Fruit fly (Drosophila melanogaster) whole organism, embryonic: ENCODE results near the gene Polr3H.

ENCODE experiments used
- Ada2b ChIP-seq: fragments of 200-800 bp; sonication (Bioruptor generic); IDR thresholded peaks from 2 replicates; pipeline ENCODE4 v1.3.6; 2022; ENCODE audit warnings: missing biosample characterization, missing genetic modification characterization
- Bgb ChIP-seq: fragments of 200-800 bp; sonication (Bioruptor generic); IDR thresholded peaks from 2 replicates; pipeline ENCODE4 v1.3.6; 2022; ENCODE audit warnings: missing biosample characterization, missing genetic modification characterization; ENCODE audit not compliant: partially characterized antibody
- CG10267 ChIP-seq: fragments of 200-800 bp; sonication (Bioruptor generic); optimal IDR thresholded peaks from 2 replicates; lab custom pipeline; 2018; ENCODE audit warnings: missing biosample characterization, mild to moderate bottlenecking, missing genetic modification characterization, moderate library complexity
- CG10431 ChIP-seq: fragments of 200-800 bp; sonication (Bioruptor generic); optimal IDR thresholded peaks from 3 replicates; lab custom pipeline; 2018; ENCODE audit warnings: missing biosample characterization, mild to moderate bottlenecking, missing genetic modification characterization
- CG10565 ChIP-seq: fragments of 200-800 bp; sonication (Bioruptor generic); optimal IDR thresholded peaks from 3 replicates; lab custom pipeline; 2016; ENCODE audit warnings: missing biosample characterization, mild to moderate bottlenecking, missing genetic modification characterization
- CG11560 ChIP-seq: fragments of 200-800 bp; sonication (Bioruptor generic); IDR thresholded peaks from 3 replicates; pipeline ENCODE4 v1.3.6; 2022; ENCODE audit warnings: missing biosample characterization, missing genetic modification characterization
- CG14441 ChIP-seq: fragments of 200-800 bp; sonication (Bioruptor generic); IDR thresholded peaks from 2 replicates; pipeline ENCODE4 v1.3.6; 2022; ENCODE audit warnings: missing biosample characterization, missing genetic modification characterization
- CG1602 ChIP-seq: fragments of 200-800 bp; sonication (Bioruptor generic); optimal IDR thresholded peaks from 3 replicates; lab custom pipeline; 2016; ENCODE audit warnings: missing biosample characterization, missing genetic modification characterization
- CG17612 ChIP-seq: fragments of 200-800 bp; sonication (Bioruptor generic); IDR thresholded peaks from 2 replicates; pipeline ENCODE4 v1.3.6; 2022; ENCODE audit warnings: missing biosample characterization, missing genetic modification characterization
- CG17912 ChIP-seq: fragments of 200-800 bp; sonication (Bioruptor generic); optimal IDR thresholded peaks from 2 replicates; lab custom pipeline; 2018; ENCODE audit warnings: missing biosample characterization, mild to moderate bottlenecking, missing genetic modification characterization
- CG3407 ChIP-seq: fragments of 200-800 bp; sonication (Bioruptor generic); optimal IDR thresholded peaks from 2 replicates; lab custom pipeline; 2018; ENCODE audit warnings: missing biosample characterization, mild to moderate bottlenecking, missing genetic modification characterization
- CG3838 ChIP-seq: fragments of 200-800 bp; sonication (Bioruptor generic); optimal IDR thresholded peaks from 3 replicates; lab custom pipeline; 2016; ENCODE audit warnings: missing biosample characterization, missing genetic modification characterization
- CG3847 ChIP-seq: fragments of 200-800 bp; sonication (Bioruptor generic); IDR thresholded peaks from 2 replicates; pipeline ENCODE4 v1.3.6; 2022; ENCODE audit warnings: missing biosample characterization, missing genetic modification characterization
- CG4328 ChIP-seq: fragments of 200-800 bp; sonication (Bioruptor generic); optimal IDR thresholded peaks from 3 replicates; lab custom pipeline; 2017; ENCODE audit warnings: missing biosample characterization, missing genetic modification reagents, missing genetic modification characterization
- CG7745 ChIP-seq: fragments of 200-800 bp; sonication (Bioruptor generic); optimal IDR thresholded peaks from 2 replicates; lab custom pipeline; 2018; ENCODE audit warnings: missing biosample characterization, mild to moderate bottlenecking, missing genetic modification characterization, moderate library complexity
- CG9817 ChIP-seq: fragments of 200-800 bp; sonication (Bioruptor generic); optimal IDR thresholded peaks from 2 replicates; lab custom pipeline; 2018; ENCODE audit warnings: missing biosample characterization, mild to moderate bottlenecking, missing genetic modification characterization, moderate library complexity
- CoRest ChIP-seq: fragments of 200-800 bp; sonication (Bioruptor generic); optimal IDR thresholded peaks from 3 replicates; lab custom pipeline; 2018; ENCODE audit warnings: missing biosample characterization, mild to moderate bottlenecking, missing genetic modification characterization, moderate library complexity
- Doc3 ChIP-seq: fragments of 200-800 bp; sonication (Bioruptor generic); IDR thresholded peaks from 3 replicates; pipeline ENCODE4 v1.3.6; 2022; ENCODE audit warnings: missing biosample characterization, missing genetic modification characterization; ENCODE audit not compliant: partially characterized antibody
- HLH54F ChIP-seq: fragments of 200-800 bp; sonication (Bioruptor generic); optimal IDR thresholded peaks from 3 replicates; lab custom pipeline; 2016; ENCODE audit warnings: missing biosample characterization, missing genetic modification characterization
- HmgZ ChIP-seq: fragments of 200-800 bp; sonication (Bioruptor generic); optimal IDR thresholded peaks from 2 replicates; lab custom pipeline; 2018; ENCODE audit warnings: missing biosample characterization, mild to moderate bottlenecking, missing genetic modification characterization
- MBD-R2 ChIP-seq: fragments of 200-800 bp; sonication (Bioruptor generic); IDR thresholded peaks from 2 replicates; pipeline ENCODE4 v1.3.6; 2022; ENCODE audit warnings: missing biosample characterization, missing genetic modification characterization
- Med ChIP-seq: fragments of 200-800 bp; sonication (Bioruptor generic); peaks from one replicate; lab custom pipeline; 2016; ENCODE audit warnings: missing biosample characterization, missing genetic modification characterization, mild to moderate bottlenecking, inconsistent platforms, moderate library complexity
- NK7.1 ChIP-seq: fragments of 200-800 bp; sonication (Bioruptor generic); optimal IDR thresholded peaks from 3 replicates; lab custom pipeline; 2016; ENCODE audit warnings: missing biosample characterization, missing genetic modification characterization
- Nf-YB ChIP-seq: fragments of 200-800 bp; sonication (Bioruptor generic); optimal IDR thresholded peaks from 3 replicates; lab custom pipeline; 2019; ENCODE audit warnings: missing biosample characterization, mild to moderate bottlenecking, missing genetic modification characterization, moderate library complexity
- PHDP ChIP-seq: fragments of 200-800 bp; sonication (Bioruptor generic); optimal IDR thresholded peaks from 3 replicates; lab custom pipeline; 2018; ENCODE audit warnings: missing biosample characterization, mild to moderate bottlenecking, missing genetic modification characterization, moderate library complexity
- Rfx ChIP-seq: fragments of 200-800 bp; sonication (Bioruptor generic); IDR thresholded peaks from 2 replicates; pipeline ENCODE4 v1.3.6; 2022; ENCODE audit warnings: missing biosample characterization, missing genetic modification characterization
- ara ChIP-seq: fragments of 200-800 bp; sonication (Bioruptor generic); IDR thresholded peaks from 2 replicates; pipeline ENCODE4 v1.3.6; 2022; ENCODE audit warnings: missing biosample characterization, missing genetic modification characterization
- bbx ChIP-seq: fragments of 200-800 bp; sonication (Bioruptor generic); IDR thresholded peaks from 2 replicates; pipeline ENCODE4 v1.3.6; 2022; ENCODE audit warnings: missing biosample characterization, missing genetic modification characterization; ENCODE audit not compliant: partially characterized antibody
- cato ChIP-seq: fragments of 200-800 bp; sonication (Bioruptor generic); optimal IDR thresholded peaks from 2 replicates; lab custom pipeline; 2016; ENCODE audit warnings: missing biosample characterization, missing genetic modification characterization, borderline replicate concordance
- dmrt11E ChIP-seq: fragments of 200-800 bp; sonication (Bioruptor generic); optimal IDR thresholded peaks from 3 replicates; lab custom pipeline; 2018; ENCODE audit warnings: missing biosample characterization, mild to moderate bottlenecking, missing genetic modification characterization, moderate library complexity
- dmrt99B ChIP-seq: fragments of 200-800 bp; sonication (Bioruptor generic); optimal IDR thresholded peaks from 2 replicates; lab custom pipeline; 2018; ENCODE audit warnings: missing biosample characterization, mild to moderate bottlenecking, missing genetic modification characterization, moderate library complexity
- hbn ChIP-seq: fragments of 200-800 bp; sonication (Bioruptor generic); IDR thresholded peaks from 2 replicates; pipeline ENCODE4 v1.3.6; 2022; ENCODE audit warnings: missing biosample characterization, missing genetic modification characterization; ENCODE audit not compliant: partially characterized antibody
- jumu ChIP-seq: fragments of 200-800 bp; sonication (Bioruptor generic); optimal IDR thresholded peaks from 3 replicates; lab custom pipeline; 2016; ENCODE audit warnings: missing biosample characterization, missing genetic modification characterization
- kay ChIP-seq: fragments of 200-800 bp; sonication (Bioruptor generic); optimal IDR thresholded peaks from 2 replicates; lab custom pipeline; 2016; ENCODE audit warnings: missing biosample characterization, missing genetic modification characterization
- lilli ChIP-seq: fragments of 200-800 bp; sonication (Bioruptor generic); optimal IDR thresholded peaks from 3 replicates; lab custom pipeline; 2016; ENCODE audit warnings: missing biosample characterization, missing genetic modification characterization
- mirr ChIP-seq: fragments of 200-800 bp; sonication (Bioruptor generic); optimal IDR thresholded peaks from 3 replicates; lab custom pipeline; 2018; ENCODE audit warnings: missing biosample characterization, mild to moderate bottlenecking, missing genetic modification characterization
- nmo ChIP-seq: fragments of 200-800 bp; sonication (Bioruptor generic); optimal IDR thresholded peaks from 2 replicates; lab custom pipeline; 2018; ENCODE audit warnings: missing biosample characterization, mild to moderate bottlenecking, missing genetic modification characterization, moderate library complexity
- p53 ChIP-seq: fragments of 200-800 bp; sonication (Bioruptor generic); optimal IDR thresholded peaks from 2 replicates; lab custom pipeline; 2016; ENCODE audit warnings: missing biosample characterization, missing genetic modification characterization
- peb ChIP-seq: fragments of 200-800 bp; sonication (Bioruptor generic); IDR thresholded peaks from 2 replicates; pipeline ENCODE4 v1.3.6; 2022; ENCODE audit warnings: missing biosample characterization, missing genetic modification characterization
- ranshi ChIP-seq: fragments of 200-800 bp; sonication (Bioruptor generic); IDR thresholded peaks from 2 replicates; pipeline ENCODE4 v1.3.6; 2022; ENCODE audit warnings: missing biosample characterization, missing genetic modification characterization
- salm ChIP-seq: fragments of 200-800 bp; sonication (Bioruptor generic); optimal IDR thresholded peaks from 2 replicates; lab custom pipeline; 2018; ENCODE audit warnings: missing biosample characterization, mild to moderate bottlenecking, missing genetic modification characterization
- sisA ChIP-seq: fragments of 200-800 bp; sonication (Bioruptor generic); IDR thresholded peaks from 2 replicates; pipeline ENCODE4 v1.3.6; 2022; ENCODE audit warnings: missing biosample characterization, missing genetic modification characterization
- sob ChIP-seq: fragments of 200-800 bp; sonication (Bioruptor generic); IDR thresholded peaks from 2 replicates; pipeline ENCODE4 v1.3.6; 2022; ENCODE audit warnings: missing biosample characterization, missing genetic modification characterization
- tgo ChIP-seq: fragments of 200-800 bp; sonication (Bioruptor generic); IDR thresholded peaks from 3 replicates; pipeline ENCODE4 v1.3.6; 2022; ENCODE audit warnings: missing biosample characterization, missing genetic modification characterization
- trem ChIP-seq: fragments of 200-800 bp; optimal IDR thresholded peaks from 3 replicates; lab custom pipeline; 2019; ENCODE audit warnings: missing biosample characterization, mild to moderate bottlenecking, missing genetic modification characterization, moderate library complexity
- trh ChIP-seq: fragments of 200-800 bp; sonication (Bioruptor generic); optimal IDR thresholded peaks from 2 replicates; lab custom pipeline; 2016; ENCODE audit warnings: missing biosample characterization, missing genetic modification characterization
- vnd ChIP-seq: fragments of 200-800 bp; sonication (Bioruptor generic); IDR thresholded peaks from 3 replicates; pipeline ENCODE4 v1.3.6; 2022; ENCODE audit warnings: missing biosample characterization, missing genetic modification characterization; ENCODE audit not compliant: partially characterized antibody
- wek ChIP-seq: fragments of 200-800 bp; sonication (Bioruptor generic); optimal IDR thresholded peaks from 3 replicates; lab custom pipeline; 2018; ENCODE audit warnings: missing biosample characterization, mild to moderate bottlenecking, missing genetic modification characterization, moderate library complexity

Gene Polr3H

DNA sequence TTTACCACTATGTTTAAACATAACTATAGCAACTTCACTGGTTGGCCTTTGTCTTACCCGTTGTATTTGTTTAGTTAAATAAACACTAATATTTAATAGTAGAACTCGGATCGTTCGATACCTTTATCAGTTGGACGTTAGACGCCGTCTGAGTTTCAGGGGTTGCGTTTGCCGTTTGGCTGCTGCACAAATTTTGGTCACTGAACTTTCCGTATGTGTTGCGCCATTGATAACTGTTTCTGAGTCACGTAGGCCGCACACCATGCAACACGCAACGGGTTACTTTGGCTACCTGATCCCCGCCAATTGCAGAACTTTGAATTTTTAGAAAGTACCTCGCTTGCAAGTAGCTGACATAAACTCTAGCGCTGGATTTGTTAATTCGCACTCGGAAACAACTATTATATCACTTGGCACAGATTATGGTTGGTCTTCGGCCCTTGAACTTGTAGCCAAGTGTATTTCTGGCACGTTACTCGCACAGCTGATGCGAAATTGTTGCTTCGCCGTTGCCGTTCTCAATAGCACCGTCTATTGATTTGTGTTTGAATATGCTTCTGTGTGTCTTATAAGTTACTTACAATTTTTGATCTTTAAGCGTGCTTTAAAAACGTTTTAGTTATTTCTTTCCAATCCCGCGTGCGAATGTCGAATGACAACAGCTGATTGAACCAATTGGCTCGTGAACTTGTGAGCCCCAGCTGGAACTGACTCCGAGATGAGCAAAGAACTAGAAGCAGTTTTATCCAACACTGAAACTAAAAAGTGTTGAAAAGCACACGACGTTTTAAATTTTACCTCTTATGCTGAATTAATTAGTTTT, 47.9 kb downstream of the Polr3H start, which contains the start of gene Dph1 (continued):
- TF ChIP-seq Ada2b (peak; percentile 85), CG14441 (GFP tag; lab: Robert Waterston, UW) (peak; percentile 90), cato (GFP tag; lab: Kevin White, UChicago) (peak; percentile 56), ranshi (GFP tag; lab: Robert Waterston, UW) (peak; percentile 77; the same call in 1 of the 2 replicates), CG10431 (GFP tag; lab: Kevin White, UChicago) (peak; percentile 67), peb (peak; percentile 61), NK7.1 (GFP tag; lab: Kevin White, UChicago) (peak; percentile 78), ara (GFP tag; lab: Robert Waterston, UW) (peak; percentile 78), sob (GFP tag; lab: Robert Waterston, UW) (peak; percentile 57), CG3847 (GFP tag; lab: Robert Waterston, UW) (peak; percentile 56), CG17912 (GFP tag; lab: Kevin White, UChicago) (no peak), Med (peak; percentile 98), mirr (peak; percentile 61), CG4328 (peak; percentile 54), CG10267 (peak; percentile 96), trem (tag; lab: Kevin White, UChicago) (peak; percentile 59), nmo (GFP tag; lab: Kevin White, UChicago) (peak; percentile 82), CG3407 (GFP tag; lab: Kevin White, UChicago) (peak; percentile 62), jumu (GFP tag; lab: Kevin White, UChicago) (peak; percentile 82), trh (GFP tag; lab: Kevin White, UChicago) (peak; percentile 52), CG3838 (GFP tag; lab: Kevin White, UChicago) (peak; percentile 69), CG9817 (peak; percentile 66), sisA (GFP tag; lab: Robert Waterston, UW) (peak; percentile 78), salm (tag; lab: Kevin White, UChicago) (peak; percentile 53), CG1602 (GFP tag; lab: Kevin White, UChicago) (peak; percentile 39), HLH54F (GFP tag; lab: Kevin White, UChicago) (peak; percentile 74), bbx (GFP tag; lab: Robert Waterston, UW) (peak; percentile 57), CG11560 (tag; lab: Robert Waterston, UW) (peak; percentile 73), p53 (GFP tag; lab: Kevin White, UChicago) (peak; percentile 62), hbn (GFP tag; lab: Robert Waterston, UW) (no peak), Rfx (GFP tag; lab: Robert Waterston, UW) (peak; percentile 83), PHDP (tag; lab: Kevin White, UChicago) (peak; percentile 83), kay (peak; percentile 90), dmrt11E (tag; lab: Kevin White, UChicago) (peak; percentile 83), CG17612 (GFP tag; lab: Robert Waterston, UW) (peak; percentile 74; the same call in 1 of the 2 replicates), CG10565 (peak; percentile 29), Doc3 (GFP tag; lab: Robert Waterston, UW) (peak; percentile 15; the same call in 1 of the 3 replicates), Nf-YB (GFP tag; lab: Kevin White, UChicago) (peak; percentile 54), Bgb (GFP tag; lab: Robert Waterston, UW) (peak; percentile 59), vnd (GFP tag; lab: Robert Waterston, UW) (no peak), tgo (GFP tag; lab: Robert Waterston, UW) (peak; percentile 87), dmrt99B (peak; percentile 87), MBD-R2 (GFP tag; lab: Robert Waterston, UW) (peak; percentile 70), CG7745 (tag; lab: Kevin White, UChicago) (peak; percentile 34), CoRest (tag; lab: Kevin White, UChicago) (peak; percentile 77), HmgZ (tag; lab: Kevin White, UChicago) (peak; percentile 71), wek (GFP tag; lab: Kevin White, UChicago) (peak; percentile 54), lilli (GFP tag; lab: Kevin White, UChicago) (peak; percentile 87)
